Worm (Caenorhabditis elegans) whole organism, early embryonic: ENCODE measurements around the gene F35C11.5.

Experiments
- B0310.2 ChIP-seq: sonication (generic microtip); optimal IDR thresholded peaks from 2 replicates; lab custom pipeline; 2016; ENCODE audit warnings: mild to moderate bottlenecking, missing genetic modification characterization, missing compliant biosample characterization
- F13C5.2 ChIP-seq: sonication (generic microtip); optimal IDR thresholded peaks from 2 replicates; lab custom pipeline; 2017; ENCODE audit warnings: mild to moderate bottlenecking, missing genetic modification characterization, inconsistent platforms, missing compliant biosample characterization
- aly-1 ChIP-seq: sonication (generic microtip); optimal IDR thresholded peaks from 2 replicates; lab custom pipeline; 2016; ENCODE audit warnings: missing genetic modification characterization, missing compliant biosample characterization
- ama-1 ChIP-seq: fragments of 150-350 bp; optimal IDR thresholded peaks from 2 replicates; lab custom pipeline; 2014
- ceh-13 ChIP-seq: fragments of 200-800 bp; sonication (Bioruptor generic); optimal IDR thresholded peaks from 2 replicates; lab custom pipeline; 2018; ENCODE audit warnings: mild to moderate bottlenecking, missing genetic modification characterization, missing compliant biosample characterization
- ceh-36 ChIP-seq: sonication (generic microtip); optimal IDR thresholded peaks from 2 replicates; lab custom pipeline; 2016; ENCODE audit warnings: missing genetic modification characterization, inconsistent platforms, missing compliant biosample characterization
- ets-7 ChIP-seq: sonication (generic microtip); optimal IDR thresholded peaks from 2 replicates; lab custom pipeline; 2016; ENCODE audit warnings: missing genotype, missing genetic modification characterization, missing compliant biosample characterization
- flt-1 ChIP-seq: fragments of 200-800 bp; sonication (Bioruptor generic); IDR thresholded peaks from 2 replicates; pipeline ENCODE4 v1.3.6; 2022; ENCODE audit warnings: missing genetic modification characterization, missing compliant biosample characterization
- hmbx-1 ChIP-seq: sonication (generic microtip); optimal IDR thresholded peaks from 2 replicates; lab custom pipeline; 2016; ENCODE audit warnings: mild to moderate bottlenecking, missing genetic modification characterization, missing compliant biosample characterization
- hmg-4 ChIP-seq: fragments of 200-800 bp; sonication (Bioruptor generic); optimal IDR thresholded peaks from 2 replicates; lab custom pipeline; 2018; ENCODE audit warnings: mild to moderate bottlenecking, missing genetic modification characterization, missing compliant biosample characterization
- hnd-1 ChIP-seq: sonication (generic microtip); optimal IDR thresholded peaks from 2 replicates; lab custom pipeline; 2016; ENCODE audit warnings: missing genetic modification characterization, missing compliant biosample characterization
- pes-1 ChIP-seq: fragments of 200-800 bp; sonication (Bioruptor generic); IDR thresholded peaks from 2 replicates; pipeline ENCODE4 v1.3.6; 2022; ENCODE audit warnings: missing genetic modification reagents, missing genetic modification characterization, missing compliant biosample characterization
- scrt-1 ChIP-seq: fragments of 200-800 bp; sonication (Bioruptor generic); IDR thresholded peaks from 2 replicates; pipeline ENCODE4 v1.3.6; 2022; ENCODE audit warnings: missing genetic modification characterization, missing compliant biosample characterization
- sea-1 ChIP-seq: fragments of 200-800 bp; sonication (Bioruptor generic); conservative IDR thresholded peaks from 2 replicates; pipeline ENCODE4 v1.3.6; 2022; ENCODE audit warnings: missing genetic modification characterization, missing compliant biosample characterization
- tbx-11 ChIP-seq: fragments of 200-800 bp; sonication (Bioruptor generic); IDR thresholded peaks from 2 replicates; pipeline ENCODE4 v1.3.6; 2022; ENCODE audit warnings: missing genetic modification characterization, missing compliant biosample characterization
- tbx-37 ChIP-seq: fragments of 200-800 bp; sonication (Bioruptor generic); conservative IDR thresholded peaks from 2 replicates; pipeline ENCODE4 v1.3.6; 2022; ENCODE audit warnings: missing genetic modification reagents, missing genetic modification characterization, missing compliant biosample characterization
- tra-4 ChIP-seq: sonication (generic microtip); optimal IDR thresholded peaks from 2 replicates; lab custom pipeline; 2017; ENCODE audit warnings: missing genetic modification characterization, missing compliant biosample characterization

The F35C11.5 gene

DNA sequence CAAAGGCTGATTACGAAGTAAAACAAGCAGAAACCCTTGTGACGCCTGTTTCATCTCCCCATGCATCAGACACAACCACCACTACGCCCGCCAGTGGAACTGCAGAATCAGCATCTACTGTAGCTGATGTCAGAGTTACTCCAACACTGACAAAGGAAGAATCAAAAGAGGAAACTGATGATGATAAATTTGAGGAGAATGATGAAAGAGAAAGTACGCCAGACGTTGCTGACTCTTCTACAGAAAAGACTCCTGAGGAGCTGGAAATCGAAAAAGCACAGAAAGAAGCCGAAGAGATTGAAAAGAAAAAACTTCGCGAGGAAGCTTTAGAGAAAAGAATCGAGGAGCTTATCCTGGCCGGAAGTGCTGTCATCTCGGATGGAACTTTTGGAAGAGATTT is 35.3 kb upstream of the F35C11.5 start:
- TF ChIP-seq sea-1 (no peak), ets-7 (no peak), F13C5.2 (tag; lab: Kevin White, UChicago) (no peak)

DNA sequence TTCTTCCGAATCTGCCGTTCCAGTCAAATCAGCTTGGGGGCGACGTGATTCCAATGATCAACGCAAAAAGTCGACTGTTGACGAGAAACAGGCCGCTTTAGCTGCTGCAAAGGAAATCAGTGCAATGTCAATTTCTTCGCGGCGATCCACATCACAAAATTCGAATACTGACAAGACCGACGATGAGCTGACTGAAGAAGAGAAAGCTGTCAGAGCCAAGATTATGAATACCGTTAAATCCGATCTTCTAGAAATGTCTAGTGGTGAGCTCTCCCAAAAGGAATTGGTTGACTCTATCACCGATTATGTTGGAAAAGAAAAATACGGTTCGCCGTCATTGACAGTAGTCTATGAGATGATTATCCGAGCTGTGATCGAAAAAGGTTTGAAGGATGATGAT is 33.3 kb upstream of the F35C11.5 start:
- no peak for TF ChIP-seq ets-7
- no peak for TF ChIP-seq hmg-4 (GFP tag; lab: Kevin White, UChicago)
- TF ChIP-seq F13C5.2 (tag; lab: Kevin White, UChicago) = no peak
- TF ChIP-seq ceh-13 (GFP tag; lab: Kevin White, UChicago) = no peak
- TF ChIP-seq hnd-1 (tag; lab: Kevin White, UChicago) = no peak
- no peak for TF ChIP-seq aly-1 (tag; lab: Kevin White, UChicago)
- no peak for TF ChIP-seq flt-1
- TF ChIP-seq sea-1 = no peak
- no peak for TF ChIP-seq ceh-36 (tag; lab: Kevin White, UChicago)

DNA sequence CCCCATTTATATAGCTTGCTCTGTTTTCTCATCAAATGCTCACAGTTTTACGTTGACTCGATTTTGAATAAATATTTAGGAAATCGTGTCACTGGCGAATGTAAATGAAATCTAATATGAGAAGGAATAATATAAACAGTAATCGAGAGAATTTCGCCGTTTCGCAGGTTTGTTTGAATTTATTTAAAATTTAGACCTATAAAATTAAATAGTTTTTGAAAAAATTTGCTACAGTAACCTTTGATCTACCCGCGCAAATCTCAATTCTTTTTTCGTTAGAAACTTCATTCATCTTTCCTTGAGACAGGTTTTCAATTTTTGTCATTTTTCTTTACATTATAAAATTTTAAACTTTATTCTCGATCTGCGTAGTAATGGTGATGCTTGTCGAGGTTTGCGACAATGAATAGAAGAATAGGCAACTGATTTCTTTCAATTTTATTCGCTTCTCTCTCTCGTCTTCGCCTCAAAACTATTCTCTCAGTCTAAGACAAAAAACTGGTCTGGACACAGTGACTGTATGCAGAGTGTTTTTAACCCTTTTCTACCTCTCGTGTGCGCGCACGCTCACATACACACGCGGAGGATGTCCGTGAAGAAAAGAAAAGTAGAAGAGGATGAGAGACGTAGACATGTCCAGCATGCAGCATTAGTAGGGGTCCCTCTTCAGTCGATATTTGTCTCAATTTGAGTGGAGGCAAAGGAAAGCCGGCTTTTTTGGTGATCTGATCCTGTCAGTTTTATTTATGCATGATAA is 31.1 kb upstream of the F35C11.5 start, which contains the start of gene dab-1:
dab-1 (plus strand) TSS at position 78 of the 757 bp plus-strand sequence.
- TF ChIP-seq ceh-13 (GFP tag; lab: Kevin White, UChicago) (no peak), flt-1 (0 out of 2 replicates have a peak, but pooled peaks have one; percentile 34), sea-1 (0 out of 2 replicates have a peak, but pooled peaks have one; percentile 55), aly-1 (tag; lab: Kevin White, UChicago) (no peak), B0310.2 (tag; lab: Kevin White, UChicago) (no peak), F13C5.2 (tag; lab: Kevin White, UChicago) (no peak), tra-4 (tag; lab: Kevin White, UChicago) (no peak), hnd-1 (tag; lab: Kevin White, UChicago) (no peak), hmg-4 (GFP tag; lab: Kevin White, UChicago) (peak; percentile 61), ama-1 (lab: Kevin White, UChicago) (peak; percentile 80), ets-7 (no peak)

DNA sequence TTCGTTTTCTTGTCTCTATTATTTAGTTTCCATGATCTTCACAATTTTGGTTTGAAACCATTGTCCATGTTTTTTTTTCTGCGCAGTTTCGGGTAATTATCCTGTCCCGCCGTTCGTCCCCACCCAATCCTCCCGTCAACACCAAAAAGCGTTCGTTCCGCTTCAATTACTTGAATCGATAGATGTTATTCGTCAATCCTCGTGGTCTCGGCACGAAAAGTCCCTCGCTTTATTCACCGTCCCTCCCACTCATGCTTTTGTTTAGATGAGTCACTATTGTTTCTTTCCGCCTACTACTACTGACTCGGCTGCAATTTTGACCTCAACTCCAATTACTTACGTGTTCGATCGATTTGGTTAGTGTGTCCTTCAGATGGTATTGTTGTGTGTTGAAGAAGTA is 30.1 kb upstream of the F35C11.5 start:
- peak; percentile 16 for TF ChIP-seq hmg-4 (GFP tag; lab: Kevin White, UChicago)
- no peak for TF ChIP-seq ceh-36 (tag; lab: Kevin White, UChicago)

DNA sequence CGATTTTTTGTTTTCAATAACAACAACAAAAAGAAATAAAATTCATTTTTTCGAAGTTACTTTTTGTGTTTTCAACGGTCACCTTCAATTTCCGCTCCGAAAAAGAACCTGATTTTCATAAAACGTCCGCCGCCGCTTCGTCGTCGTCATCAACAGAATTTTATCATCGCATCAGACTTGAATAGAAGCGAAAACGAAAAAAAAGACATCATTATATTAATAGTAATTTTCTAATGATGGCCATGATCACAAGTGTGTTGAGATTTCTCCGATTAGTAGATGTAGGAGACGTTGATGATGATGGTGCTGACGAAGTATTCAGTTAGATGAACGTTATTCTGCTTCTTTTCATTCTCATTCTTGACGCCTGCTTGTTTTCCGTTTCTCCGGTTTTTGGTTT is 29.6 kb upstream of the F35C11.5 start:
- TF ChIP-seq aly-1 (tag; lab: Kevin White, UChicago) = no peak
- no peak for TF ChIP-seq F13C5.2 (tag; lab: Kevin White, UChicago)
- no peak for TF ChIP-seq hmg-4 (GFP tag; lab: Kevin White, UChicago)
- no peak for TF ChIP-seq sea-1
- TF ChIP-seq tra-4 (tag; lab: Kevin White, UChicago) = no peak
- no peak for TF ChIP-seq ceh-36 (tag; lab: Kevin White, UChicago)
- no peak for TF ChIP-seq hmbx-1 (tag; lab: Kevin White, UChicago)

DNA sequence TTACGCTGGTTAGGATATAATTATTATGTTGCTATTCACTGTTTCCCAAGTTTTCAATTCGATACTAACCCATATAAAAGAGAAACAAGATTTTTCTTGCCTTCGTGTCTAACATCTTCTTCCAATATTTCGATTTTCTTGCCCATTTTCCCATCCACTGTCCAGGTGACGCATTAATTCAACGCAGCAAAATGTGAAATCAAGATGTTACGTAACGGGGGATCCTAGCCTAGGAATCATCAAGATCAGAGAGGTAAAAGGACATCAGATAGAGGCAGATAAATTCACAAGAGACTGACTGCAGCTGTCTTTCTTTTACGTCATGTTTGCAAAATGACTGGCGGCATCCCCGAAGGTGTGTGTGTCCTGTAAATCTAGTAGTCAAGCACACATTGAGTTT is 28.9 kb upstream of the F35C11.5 start:
- TF ChIP-seq B0310.2 (tag; lab: Kevin White, UChicago) (no peak), tbx-11 (GFP tag; lab: Robert Waterston, UW) (no peak), hmg-4 (GFP tag; lab: Kevin White, UChicago) (no peak), scrt-1 (no peak), F13C5.2 (tag; lab: Kevin White, UChicago) (no peak), flt-1 (no peak), ceh-13 (GFP tag; lab: Kevin White, UChicago) (no peak), tra-4 (tag; lab: Kevin White, UChicago) (no peak), sea-1 (no peak), ets-7 (no peak), tbx-37 (GFP tag; lab: Robert Waterston, UW) (no peak), ceh-36 (tag; lab: Kevin White, UChicago) (no peak), aly-1 (tag; lab: Kevin White, UChicago) (no peak), hmbx-1 (tag; lab: Kevin White, UChicago) (no peak), hnd-1 (tag; lab: Kevin White, UChicago) (no peak), ama-1 (lab: Kevin White, UChicago) (no peak), pes-1 (GFP tag; lab: Robert Waterston, UW) (no peak)

DNA sequence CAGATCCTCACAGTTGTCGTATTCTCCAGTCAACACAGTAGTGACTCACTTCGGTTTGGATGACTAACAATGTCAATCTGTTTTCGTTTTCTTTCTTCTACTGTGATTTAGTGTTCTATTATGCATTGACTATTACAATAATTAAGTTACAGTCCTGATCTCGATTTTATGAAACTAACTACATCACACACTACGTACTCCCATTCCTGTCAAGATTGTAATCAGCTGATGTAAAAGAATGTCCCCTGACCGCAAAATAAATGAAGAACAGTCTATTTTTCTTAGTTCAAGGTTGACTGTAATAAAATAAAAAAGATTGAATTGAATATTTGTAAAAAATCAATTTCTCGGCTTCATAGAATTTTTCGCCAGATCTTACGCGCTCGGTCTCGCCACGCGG is 28.2 kb upstream of the F35C11.5 start:
- TF ChIP-seq hmbx-1 (tag; lab: Kevin White, UChicago) (no peak), flt-1 (no peak), scrt-1 (no peak), B0310.2 (tag; lab: Kevin White, UChicago) (no peak), tbx-37 (GFP tag; lab: Robert Waterston, UW) (no peak), tra-4 (tag; lab: Kevin White, UChicago) (no peak)

DNA sequence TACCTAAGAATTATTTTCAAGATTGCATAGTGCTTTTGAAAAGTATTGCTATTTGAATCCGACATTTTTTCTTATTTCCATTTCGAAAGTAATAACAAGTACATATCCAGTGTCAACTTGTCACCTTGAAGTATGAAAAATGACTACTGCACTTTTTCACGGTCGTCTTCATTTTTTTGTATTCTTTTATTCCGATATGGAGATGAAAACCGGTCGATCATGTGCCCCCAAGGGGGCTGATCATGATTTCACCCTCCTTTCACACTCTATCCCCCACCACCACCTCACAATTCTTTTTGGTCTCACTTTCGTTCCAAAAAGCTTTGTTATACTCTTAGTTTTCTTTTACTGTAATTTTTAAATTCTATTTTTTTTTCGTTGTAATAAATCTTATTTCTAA is 27.6 kb upstream of the F35C11.5 start:
- TF ChIP-seq B0310.2 (tag; lab: Kevin White, UChicago) = no peak
- no peak for TF ChIP-seq pes-1 (GFP tag; lab: Robert Waterston, UW)
- no peak for TF ChIP-seq ama-1 (lab: Kevin White, UChicago)
- no peak for TF ChIP-seq flt-1
- TF ChIP-seq scrt-1 = no peak
- TF ChIP-seq tra-4 (tag; lab: Kevin White, UChicago) = no peak
- no peak for TF ChIP-seq aly-1 (tag; lab: Kevin White, UChicago)
- no peak for TF ChIP-seq tbx-37 (GFP tag; lab: Robert Waterston, UW)
